Fruit fly (Drosophila melanogaster): ENCODE results near the gene sov.
A peak's percentile ranks its signal among the peaks of the same experiment; 100 is the strongest.

Gene sov

DNA sequence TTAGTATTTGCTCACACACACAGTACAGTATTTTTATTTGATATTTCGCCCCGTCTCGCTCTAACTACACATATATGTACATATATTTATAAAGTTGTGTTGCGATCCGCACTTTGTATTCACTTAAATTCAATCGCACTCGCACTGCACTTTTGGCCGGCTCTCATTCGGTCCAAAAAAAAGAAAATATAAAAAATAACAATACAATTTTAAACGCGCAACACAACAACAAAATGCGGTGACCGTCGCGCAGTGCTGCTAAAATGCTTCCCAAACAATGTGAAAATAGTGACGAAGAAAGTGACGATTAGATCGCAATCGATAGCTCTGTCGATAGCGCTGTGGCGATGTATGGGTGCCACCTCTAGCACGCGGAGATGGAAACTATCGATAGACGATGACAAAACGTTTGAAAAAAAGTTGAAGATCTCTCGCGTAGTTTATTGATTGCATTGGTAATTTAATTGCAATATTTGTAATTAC, 47.2 kb downstream of the sov start, which contains the start of the genes C3G and pod1 (continued):
- TF ChIP-seq pan (optimal IDR thresholded peaks at IDR 0.05) (no peak), pan (GFP tag; optimal IDR thresholded peaks at IDR 0.05 in 1 of 2, IDR thresholded peaks at IDR 0.05 in 1 of 2) (no peak), CG7786 (GFP tag; optimal IDR thresholded peaks at IDR 0.05) (peak; percentile 39), CG17186 (GFP tag; optimal IDR thresholded peaks at IDR 0.05) (peak; percentile 81), insv (GFP tag; optimal IDR thresholded peaks at IDR 0.05) (no peak), CG8944 (GFP tag; optimal IDR thresholded peaks at IDR 0.05) (peak; percentile 11), CG17912 (GFP tag; optimal IDR thresholded peaks at IDR 0.05) (peak; percentile 11), CG15269 (tag; optimal IDR thresholded peaks at IDR 0.05) (no peak), H15 (GFP tag; IDR thresholded peaks at IDR 0.05) (no peak), Hmr (GFP tag; optimal IDR thresholded peaks at IDR 0.05) (peak; percentile 59), ac (GFP tag; optimal IDR thresholded peaks at IDR 0.05) (no peak), CkIIα-i1 (GFP tag; IDR thresholded peaks at IDR 0.05) (no peak), usp (GFP tag; optimal IDR thresholded peaks at IDR 0.05) (no peak), lov (optimal IDR thresholded peaks at IDR 0.05) (no peak), lov (GFP tag; IDR thresholded peaks at IDR 0.05) (no peak), CG9727 (GFP tag; optimal IDR thresholded peaks at IDR 0.05) (no peak), Dad (GFP tag; optimal IDR thresholded peaks at IDR 0.05) (peak; percentile 38), Oli (tag; optimal IDR thresholded peaks at IDR 0.05) (no peak), maf-S (GFP tag; optimal IDR thresholded peaks at IDR 0.05) (no peak), YL-1 (GFP tag; optimal IDR thresholded peaks at IDR 0.05) (peak; percentile 15), row (GFP tag; IDR thresholded peaks at IDR 0.05) (peak; percentile 71), CG14441 (GFP tag; IDR thresholded peaks at IDR 0.05) (no peak), CG1792 (GFP tag; optimal IDR thresholded peaks at IDR 0.05) (peak; percentile 18), nerfin-1 (tag; optimal IDR thresholded peaks at IDR 0.05) (peak; percentile 23), slou (GFP tag; optimal IDR thresholded peaks at IDR 0.05) (peak; percentile 22), CG32767 (GFP tag; IDR thresholded peaks at IDR 0.05) (no peak), tin (GFP tag; optimal IDR thresholded peaks at IDR 0.05) (peak; percentile 32), Optix (GFP tag; IDR thresholded peaks at IDR 0.05) (no peak), fd3F (GFP tag; optimal IDR thresholded peaks at IDR 0.05) (no peak), HLH3B (GFP tag; IDR thresholded peaks at IDR 0.05) (no peak), CG12104 (GFP tag; optimal IDR thresholded peaks at IDR 0.05) (no peak), odd (GFP tag; optimal IDR thresholded peaks at IDR 0.05) (no peak), sim (GFP tag; IDR thresholded peaks at IDR 0.05) (no peak), ato (GFP tag; IDR thresholded peaks at IDR 0.05; ENCODE audit: partially characterized antibody) (peak; percentile 96), ash1 (GFP tag; optimal IDR thresholded peaks at IDR 0.05) (no peak), CG6689 (GFP tag; IDR thresholded peaks at IDR 0.05) (no peak), exex (tag; optimal IDR thresholded peaks at IDR 0.05) (peak; percentile 6), NFAT (GFP tag; IDR thresholded peaks at IDR 0.05) (peak; percentile 62; the same call in 1 of the 2 replicates), CG17385 (GFP tag; optimal IDR thresholded peaks at IDR 0.05) (no peak), pum (GFP tag; optimal IDR thresholded peaks at IDR 0.05) (peak; percentile 21), CG12659 (GFP tag; optimal IDR thresholded peaks at IDR 0.05) (peak; percentile 81), H2.0 (GFP tag; IDR thresholded peaks at IDR 0.05) (no peak), CG1603 (tag; optimal IDR thresholded peaks at IDR 0.05) (peak; percentile 79), disco-r (GFP tag; optimal IDR thresholded peaks at IDR 0.05) (no peak), dmrt11E (tag; optimal IDR thresholded peaks at IDR 0.05) (no peak), CG4404 (GFP tag; IDR thresholded peaks at IDR 0.05) (no peak), kah (GFP tag; optimal IDR thresholded peaks at IDR 0.05) (no peak), Ssrp (tag; optimal IDR thresholded peaks at IDR 0.05) (no peak), cg (GFP tag; optimal IDR thresholded peaks at IDR 0.05) (peak; percentile 93), Camta (GFP tag; optimal IDR thresholded peaks at IDR 0.05) (no peak), CG14710 (tag; optimal IDR thresholded peaks at IDR 0.05) (peak; percentile 55), CG17568 (GFP tag; optimal IDR thresholded peaks at IDR 0.05) (no peak)
